Fruit fly (Drosophila melanogaster): ENCODE measurements around the gene CG9813.

dm6 chr3R:13333031-13333430 is 46.5 kb downstream of the CG9813 start:
- TF ChIP-seq HHEX (GFP tag; optimal IDR thresholded peaks at IDR 0.05): no peak
- no peak for TF ChIP-seq CG3407 (GFP tag; optimal IDR thresholded peaks at IDR 0.05)
- no peak for TF ChIP-seq Oli (tag; optimal IDR thresholded peaks at IDR 0.05)
- no peak for TF ChIP-seq CG12299 (tag; optimal IDR thresholded peaks at IDR 0.05)
- TF ChIP-seq CG11695 (GFP tag; IDR thresholded peaks at IDR 0.05): no peak
- TF ChIP-seq wdn (GFP tag; IDR thresholded peaks at IDR 0.05): no peak
- TF ChIP-seq CG10959 (GFP tag; IDR thresholded peaks at IDR 0.05): no peak
- TF ChIP-seq CG10209 (GFP tag; optimal IDR thresholded peaks at IDR 0.05): no peak
- no peak for TF ChIP-seq CG1832 (GFP tag; optimal IDR thresholded peaks at IDR 0.05)
- no peak for TF ChIP-seq Dp (GFP tag; optimal IDR thresholded peaks at IDR 0.05)
